Fruit fly (Drosophila melanogaster) whole organism, embryonic: Measurements from ENCODE around the gene CG10214.
A peak's percentile ranks its signal among the peaks of the same experiment; 100 is the strongest.

Source experiments
- BtbVII ChIP-seq: fragments of 200-800 bp; sonication (Bioruptor generic); optimal IDR thresholded peaks from 3 replicates; lab custom pipeline; 2017; ENCODE audit warnings: missing biosample characterization, mild to moderate bottlenecking, missing genetic modification characterization
- CG10366 ChIP-seq: fragments of 200-800 bp; sonication (Bioruptor generic); IDR thresholded peaks from 2 replicates; pipeline ENCODE4 v1.3.6; 2022; ENCODE audit warnings: missing biosample characterization, missing genetic modification characterization
- CG10462 ChIP-seq: fragments of 200-800 bp; sonication (Bioruptor generic); optimal IDR thresholded peaks from 2 replicates; lab custom pipeline; 2016; ENCODE audit warnings: missing biosample characterization, missing genetic modification characterization
- CG11560 ChIP-seq: fragments of 200-800 bp; sonication (Bioruptor generic); IDR thresholded peaks from 3 replicates; pipeline ENCODE4 v1.3.6; 2022; ENCODE audit warnings: missing biosample characterization, missing genetic modification characterization
- CG12155 ChIP-seq: fragments of 200-800 bp; sonication (Bioruptor generic); optimal IDR thresholded peaks from 3 replicates; lab custom pipeline; 2016; ENCODE audit warnings: missing biosample characterization, missing genetic modification characterization
- CG12744 ChIP-seq: fragments of 200-800 bp; sonication (Bioruptor generic); optimal IDR thresholded peaks from 2 replicates; lab custom pipeline; 2016; ENCODE audit warnings: missing biosample characterization, missing genetic modification characterization
- CG13123 ChIP-seq: fragments of 200-800 bp; sonication (Bioruptor generic); optimal IDR thresholded peaks from 2 replicates; lab custom pipeline; 2016; ENCODE audit warnings: missing biosample characterization, missing genetic modification characterization
- CG13894 ChIP-seq: fragments of 200-800 bp; sonication (Bioruptor generic); optimal IDR thresholded peaks from 3 replicates; lab custom pipeline; 2018; ENCODE audit warnings: missing biosample characterization, mild to moderate bottlenecking, missing genetic modification characterization, moderate library complexity
- CG15073 ChIP-seq: fragments of 200-800 bp; sonication (Bioruptor generic); optimal IDR thresholded peaks from 2 replicates; lab custom pipeline; 2016; ENCODE audit warnings: missing biosample characterization, missing genetic modification characterization
- CG17361 ChIP-seq: fragments of 200-800 bp; sonication (Bioruptor generic); IDR thresholded peaks from 3 replicates; pipeline ENCODE4 v1.3.6; 2022; ENCODE audit warnings: missing biosample characterization, missing genetic modification characterization
- CG17912 ChIP-seq: fragments of 200-800 bp; sonication (Bioruptor generic); optimal IDR thresholded peaks from 2 replicates; lab custom pipeline; 2018; ENCODE audit warnings: missing biosample characterization, mild to moderate bottlenecking, missing genetic modification characterization
- CG18764 ChIP-seq: fragments of 200-800 bp; sonication (Bioruptor generic); optimal IDR thresholded peaks from 3 replicates; lab custom pipeline; 2016; ENCODE audit warnings: missing biosample characterization, missing genetic modification characterization
- CG30431 ChIP-seq: fragments of 200-800 bp; sonication (Bioruptor generic); optimal IDR thresholded peaks from 2 replicates; lab custom pipeline; 2017; ENCODE audit warnings: missing biosample characterization, missing genetic modification characterization
- CG31441 ChIP-seq: fragments of 200-800 bp; sonication (Bioruptor generic); IDR thresholded peaks from 2 replicates; pipeline ENCODE4 v1.3.6; 2022; ENCODE audit warnings: missing biosample characterization, missing genetic modification characterization
- CG32532 ChIP-seq: fragments of 200-800 bp; sonication (Bioruptor generic); IDR thresholded peaks from 2 replicates; pipeline ENCODE4 v1.3.6; 2022; ENCODE audit warnings: missing biosample characterization, missing genetic modification characterization
- CG3281 ChIP-seq: fragments of 200-800 bp; sonication (Bioruptor generic); optimal IDR thresholded peaks from 3 replicates; lab custom pipeline; 2017; ENCODE audit warnings: missing biosample characterization, mild to moderate bottlenecking, missing genetic modification characterization
- CG3726 ChIP-seq: fragments of 200-800 bp; sonication (Bioruptor generic); IDR thresholded peaks from 3 replicates; pipeline ENCODE4, ENCODE4 v1.3.6; 2022; ENCODE audit warnings: missing biosample characterization, missing genetic modification characterization
- CG4854 ChIP-seq: fragments of 200-800 bp; sonication (Bioruptor generic); optimal IDR thresholded peaks from 2 replicates; lab custom pipeline; 2016; ENCODE audit warnings: missing biosample characterization, missing genetic modification characterization, inconsistent platforms
- CG8478 ChIP-seq: fragments of >200 bp; optimal IDR thresholded peaks from 2 replicates; lab custom pipeline; 2018
- CG8944 ChIP-seq: fragments of 200-800 bp; sonication (Bioruptor generic); optimal IDR thresholded peaks from 3 replicates; lab custom pipeline; 2016; ENCODE audit warnings: missing biosample characterization, missing genetic modification characterization
- Dad ChIP-seq: fragments of 200-800 bp; sonication (Bioruptor generic); optimal IDR thresholded peaks from 3 replicates; lab custom pipeline; 2016; ENCODE audit warnings: missing biosample characterization, missing genetic modification characterization
- Ets65A ChIP-seq: fragments of 200-800 bp; sonication (Bioruptor generic); peaks from one replicate; lab custom pipeline; 2016; ENCODE audit warnings: missing biosample characterization, missing genetic modification characterization
- Fer1 ChIP-seq: fragments of 200-800 bp; sonication (Bioruptor generic); optimal IDR thresholded peaks from 2 replicates; lab custom pipeline; 2017; ENCODE audit warnings: missing biosample characterization, mild to moderate bottlenecking, missing genetic modification characterization
- HLHmδ ChIP-seq: fragments of 200-800 bp; sonication (Bioruptor generic); optimal IDR thresholded peaks from 2 replicates; lab custom pipeline; 2018; ENCODE audit warnings: missing biosample characterization, mild to moderate bottlenecking, missing genetic modification characterization, moderate library complexity
- Hmx ChIP-seq: fragments of 200-800 bp; sonication (Bioruptor generic); optimal IDR thresholded peaks from 2 replicates; lab custom pipeline; 2016; ENCODE audit warnings: missing biosample characterization, missing genetic modification characterization
- Hr51 ChIP-seq, 2 experiments: fragments of 200-800 bp; sonication (Bioruptor generic); optimal IDR thresholded peaks; 2 replicates in 1 of 2; 3 replicates in 1 of 2; lab custom pipeline; 2016 to 2018; ENCODE audit warnings: missing biosample characterization in 2 of 2, missing genetic modification characterization in 2 of 2, mild to moderate bottlenecking in 1 of 2, moderate library complexity in 1 of 2
- MTF-1 ChIP-seq: fragments of 200-800 bp; sonication (Bioruptor generic); optimal IDR thresholded peaks from 2 replicates; lab custom pipeline; 2018; ENCODE audit warnings: missing biosample characterization, mild to moderate bottlenecking, missing genetic modification characterization, borderline replicate concordance
- Mrtf ChIP-seq: fragments of 200-800 bp; sonication (Bioruptor generic); IDR thresholded peaks from 3 replicates; pipeline ENCODE4 v1.3.6; 2022; ENCODE audit warnings: missing biosample characterization, missing genetic modification characterization
- Nf-YA ChIP-seq: fragments of 200-800 bp; sonication (Bioruptor generic); IDR thresholded peaks from 2 replicates; pipeline ENCODE4 v1.3.6; 2022; ENCODE audit warnings: missing biosample characterization, missing genetic modification characterization
- Opbp ChIP-seq: fragments of 200-800 bp; sonication (Bioruptor generic); IDR thresholded peaks from 3 replicates; pipeline ENCODE4 v1.3.6; 2022; ENCODE audit warnings: missing biosample characterization, missing genetic modification characterization; ENCODE audit not compliant: partially characterized antibody
- PHDP ChIP-seq: fragments of 200-800 bp; sonication (Bioruptor generic); optimal IDR thresholded peaks from 3 replicates; lab custom pipeline; 2018; ENCODE audit warnings: missing biosample characterization, mild to moderate bottlenecking, missing genetic modification characterization, moderate library complexity
- Rx ChIP-seq: fragments of 200-800 bp; sonication (Bioruptor generic); IDR thresholded peaks from 2 replicates; pipeline ENCODE4 v1.3.6; 2022; ENCODE audit warnings: missing biosample characterization, missing genetic modification characterization
- bigmax ChIP-seq: fragments of 200-800 bp; sonication (Bioruptor generic); optimal IDR thresholded peaks from 2 replicates; lab custom pipeline; 2018; ENCODE audit warnings: missing biosample characterization, mild to moderate bottlenecking, missing genetic modification characterization
- cwo ChIP-seq: fragments of 200-800 bp; sonication (Bioruptor generic); optimal IDR thresholded peaks from 3 replicates; lab custom pipeline; 2017; ENCODE audit warnings: missing biosample characterization, missing genetic modification characterization, mild to moderate bottlenecking, moderate library complexity, missing genetic modification reagents
- exex ChIP-seq: fragments of 200-800 bp; sonication (Bioruptor generic); optimal IDR thresholded peaks from 4 replicates; lab custom pipeline; 2018; ENCODE audit warnings: missing biosample characterization, mild to moderate bottlenecking, missing genetic modification characterization, moderate library complexity
- fd64A ChIP-seq: fragments of 200-800 bp; sonication (Bioruptor generic); optimal IDR thresholded peaks from 3 replicates; lab custom pipeline; 2018; ENCODE audit warnings: missing biosample characterization, mild to moderate bottlenecking, missing genetic modification characterization
- gcm2 ChIP-seq: fragments of 200-800 bp; sonication (Bioruptor generic); optimal IDR thresholded peaks from 2 replicates; lab custom pipeline; 2016; ENCODE audit warnings: missing biosample characterization, missing genetic modification characterization
- jing ChIP-seq: fragments of 200-800 bp; sonication (Bioruptor generic); optimal IDR thresholded peaks from 2 replicates; lab custom pipeline; 2018; ENCODE audit warnings: missing biosample characterization, mild to moderate bottlenecking, missing genetic modification characterization
- lbe ChIP-seq: fragments of 200-800 bp; sonication (Bioruptor generic); optimal IDR thresholded peaks from 2 replicates; lab custom pipeline; 2016; ENCODE audit warnings: missing biosample characterization, mild to moderate bottlenecking, missing genetic modification characterization
- lilli ChIP-seq: fragments of 200-800 bp; sonication (Bioruptor generic); optimal IDR thresholded peaks from 3 replicates; lab custom pipeline; 2016; ENCODE audit warnings: missing biosample characterization, missing genetic modification characterization
- nmo ChIP-seq: fragments of 200-800 bp; sonication (Bioruptor generic); optimal IDR thresholded peaks from 2 replicates; lab custom pipeline; 2018; ENCODE audit warnings: missing biosample characterization, mild to moderate bottlenecking, missing genetic modification characterization, moderate library complexity
- odd ChIP-seq: fragments of 200-800 bp; sonication (Bioruptor generic); optimal IDR thresholded peaks from 2 replicates; lab custom pipeline; 2017; ENCODE audit warnings: missing biosample characterization, mild to moderate bottlenecking, missing genetic modification characterization
- otp ChIP-seq: fragments of 200-800 bp; sonication (Bioruptor generic); IDR thresholded peaks from 3 replicates; pipeline ENCODE4, ENCODE4 v1.3.6; 2022; ENCODE audit warnings: missing biosample characterization, missing genetic modification characterization
- ranshi ChIP-seq: fragments of 200-800 bp; sonication (Bioruptor generic); IDR thresholded peaks from 2 replicates; pipeline ENCODE4 v1.3.6; 2022; ENCODE audit warnings: missing biosample characterization, missing genetic modification characterization
- run ChIP-seq: fragments of 200-800 bp; sonication (Bioruptor generic); optimal IDR thresholded peaks from 3 replicates; lab custom pipeline; 2018; ENCODE audit warnings: missing biosample characterization, mild to moderate bottlenecking, missing genetic modification characterization
- seq ChIP-seq: fragments of 200-800 bp; sonication (Bioruptor generic); IDR thresholded peaks from 2 replicates; pipeline ENCODE4 v1.3.6; 2022; ENCODE audit warnings: missing biosample characterization, missing genetic modification characterization
- so ChIP-seq: fragments of 200-800 bp; sonication (Bioruptor generic); IDR thresholded peaks from 3 replicates; pipeline ENCODE4 v1.3.6; 2022; ENCODE audit warnings: missing biosample characterization, missing genetic modification characterization
- tio ChIP-seq: fragments of 200-800 bp; sonication (Bioruptor generic); optimal IDR thresholded peaks from 2 replicates; lab custom pipeline; 2017; ENCODE audit warnings: missing biosample characterization, missing genetic modification characterization, inconsistent platforms
- unpg ChIP-seq: fragments of 200-800 bp; sonication (Bioruptor generic); optimal IDR thresholded peaks from 3 replicates; lab custom pipeline; 2018; ENCODE audit warnings: missing biosample characterization, mild to moderate bottlenecking, missing genetic modification characterization, moderate library complexity
- zen2 ChIP-seq: fragments of 200-800 bp; sonication (Bioruptor generic); IDR thresholded peaks from 3 replicates; pipeline ENCODE4 v1.3.6; 2022; ENCODE audit warnings: missing biosample characterization, missing genetic modification characterization; ENCODE audit not compliant: partially characterized antibody

Gene CG10214

DNA sequence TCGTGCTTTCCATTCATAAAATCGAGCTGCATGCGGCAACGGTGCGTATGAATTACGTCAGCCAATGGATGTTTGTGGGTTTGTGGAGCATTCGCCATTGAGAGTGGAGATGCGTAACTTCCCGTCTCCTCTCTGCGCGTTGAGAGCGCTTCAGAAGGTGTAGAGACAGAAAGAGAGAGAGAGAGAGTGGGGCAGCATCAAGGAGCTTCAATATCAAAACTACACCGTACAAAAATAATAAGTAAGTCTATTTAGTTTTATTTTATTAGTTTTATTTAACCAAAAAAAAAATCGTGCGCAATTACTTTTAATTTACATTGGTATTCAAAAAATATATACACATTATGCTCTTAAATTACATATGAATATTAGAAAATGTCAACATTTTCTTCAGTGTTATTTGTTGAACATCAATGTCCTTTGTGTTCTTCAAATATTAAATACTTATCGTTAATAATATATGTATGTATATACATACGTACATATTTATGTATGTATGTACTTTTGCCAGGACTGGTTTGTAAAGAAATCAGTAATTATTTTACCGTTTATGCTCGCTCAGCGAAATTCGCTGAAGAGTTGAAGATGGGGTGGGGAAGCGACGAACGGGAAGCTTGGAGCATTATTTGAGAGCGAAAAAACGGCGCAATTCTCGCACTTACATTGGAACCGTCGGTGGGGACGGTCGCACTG, 44.5 kb downstream of the CG10214 start, which contains the start of gene CG10365 (continued):
- TF ChIP-seq jing (GFP tag; lab: Kevin White, UChicago) (no peak), seq (peak; percentile 67), BtbVII (GFP tag; lab: Kevin White, UChicago) (peak; percentile 89), nmo (peak; percentile 90), gcm2 (GFP tag; lab: Kevin White, UChicago) (no peak), CG10366 (GFP tag; lab: Robert Waterston, UW) (peak; percentile 83), CG4854 (GFP tag; lab: Kevin White, UChicago) (no peak), CG13123 (GFP tag; lab: Kevin White, UChicago) (peak; percentile 78), CG8944 (GFP tag; lab: Kevin White, UChicago) (no peak), lbe (peak; percentile 3), HLHmδ (GFP tag; lab: Kevin White, UChicago) (no peak), ranshi (GFP tag; lab: Robert Waterston, UW) (peak; percentile 88), fd64A (GFP tag; lab: Kevin White, UChicago) (no peak), bigmax (no peak), CG3281 (GFP tag; lab: Kevin White, UChicago) (peak; percentile 86), tio (GFP tag; lab: Kevin White, UChicago) (peak; percentile 59), CG17361 (GFP tag; lab: Robert Waterston, UW) (peak; percentile 92), PHDP (peak; percentile 96), Opbp (no peak), CG31441 (GFP tag; lab: Robert Waterston, UW) (peak; percentile 93), zen2 (GFP tag; lab: Robert Waterston, UW) (no peak), CG32532 (GFP tag; lab: Robert Waterston, UW) (peak; percentile 91), so (GFP tag; lab: Robert Waterston, UW) (peak; percentile 79), cwo (GFP tag; lab: Kevin White, UChicago) (peak; percentile 90), CG12155 (GFP tag; lab: Kevin White, UChicago) (peak; percentile 76), Fer1 (GFP tag; lab: Kevin White, UChicago) (peak; percentile 89), Hmx (GFP tag; lab: Kevin White, UChicago) (no peak), unpg (peak; percentile 93), CG10462 (GFP tag; lab: Kevin White, UChicago) (peak; percentile 55), CG11560 (peak; percentile 51; the same call in 2 of the 3 replicates), Rx (no peak), CG15073 (no peak), MTF-1 (GFP tag; lab: Kevin White, UChicago) (peak; percentile 58), CG17912 (GFP tag; lab: Kevin White, UChicago) (no peak), CG18764 (GFP tag; lab: Kevin White, UChicago) (peak; percentile 56), CG13894 (tag; lab: Kevin White, UChicago) (peak; percentile 86), CG12744 (GFP tag; lab: Kevin White, UChicago) (no peak), Dad (no peak), CG30431 (GFP tag; lab: Kevin White, UChicago) (no peak), otp (GFP tag; lab: Robert Waterston, UW) (0 out of 3 replicates have a peak, but pooled peaks have one; percentile 19), CG3726 (GFP tag; lab: Robert Waterston, UW) (peak; percentile 66; the same call in 1 of the 3 replicates), Mrtf (GFP tag; lab: Robert Waterston, UW) (peak; percentile 20; the same call in 1 of the 3 replicates), Ets65A (GFP tag; lab: Kevin White, UChicago) (no peak), Hr51 (GFP tag; optimal IDR thresholded peaks at IDR 0.05; lab: Kevin White, UChicago) (peak in 1 of 2 experiments; percentile 97), CG8478 (lab: Kevin White, UChicago) (no peak), lilli (GFP tag; lab: Kevin White, UChicago) (peak; percentile 52), exex (peak; percentile 66), Nf-YA (GFP tag; lab: Robert Waterston, UW) (peak; percentile 82), odd (GFP tag; lab: Kevin White, UChicago) (peak; percentile 76), run (peak; percentile 79)
